Worm (Caenorhabditis elegans) whole organism, L4 larva: Measurements from ENCODE around the gene gei-3.

Experiments used
- F10B5.3 ChIP-seq: sonication (generic microtip); optimal IDR thresholded peaks from 2 replicates; lab custom pipeline; 2016; ENCODE audit warnings: mild to moderate bottlenecking, missing genetic modification characterization, missing compliant biosample characterization
- F37D6.2 ChIP-seq: sonication (generic microtip); optimal IDR thresholded peaks from 2 replicates; lab custom pipeline; 2016; ENCODE audit warnings: mild to moderate bottlenecking, missing genetic modification characterization, missing compliant biosample characterization
- R02D3.7 ChIP-seq: fragments of 150-350 bp; sonication (generic microtip); optimal IDR thresholded peaks from 3 replicates; lab custom pipeline; 2014; ENCODE audit warnings: missing biosample characterization, missing genetic modification characterization
- ama-1 ChIP-seq: fragments of 150-350 bp; optimal IDR thresholded peaks from 2 replicates; lab custom pipeline; 2014; ENCODE audit warnings: inconsistent platforms, mixed read lengths
- ceh-32 ChIP-seq: sonication (generic microtip); optimal IDR thresholded peaks from 2 replicates; lab custom pipeline; 2016; ENCODE audit warnings: mild to moderate bottlenecking, missing genetic modification characterization, missing compliant biosample characterization; ENCODE audit not compliant: poor library complexity
- fkh-10 ChIP-seq: fragments of 150-350 bp; optimal IDR thresholded peaks from 2 replicates; lab custom pipeline; 2014; ENCODE audit warnings: missing biosample characterization, missing genetic modification reagents, missing genetic modification characterization
- lin-13 ChIP-seq: fragments of 150-350 bp; optimal IDR thresholded peaks from 2 replicates; lab custom pipeline; 2014; ENCODE audit warnings: missing biosample characterization, missing genetic modification reagents, missing genetic modification characterization
- lin-29 ChIP-seq: fragments of 200-800 bp; sonication (Bioruptor generic); IDR thresholded peaks from 2 replicates; pipeline ENCODE4 v1.3.6; 2022; ENCODE audit warnings: missing genetic modification reagents, missing genetic modification characterization, missing compliant biosample characterization
- lsy-2 ChIP-seq, 2 experiments: fragments of 150-350 bp in 1 of 2; sonication (generic microtip) in 1 of 2; optimal IDR thresholded peaks; 2 replicates each; lab custom pipeline; 2014 to 2017; ENCODE audit warnings: missing biosample characterization in 2 of 2, missing genetic modification characterization in 2 of 2
- nhr-102 ChIP-seq: sonication (generic microtip); optimal IDR thresholded peaks from 2 replicates; lab custom pipeline; 2016; ENCODE audit warnings: mild to moderate bottlenecking, missing genetic modification characterization, moderate library complexity, missing compliant biosample characterization
- nhr-77 ChIP-seq: fragments of 150-350 bp; optimal IDR thresholded peaks from 2 replicates; lab custom pipeline; 2014; ENCODE audit warnings: missing biosample characterization, missing genetic modification characterization
- pha-4 ChIP-seq, 2 experiments: fragments of 150-350 bp in 1 of 2; fragments of 200-800 bp in 1 of 2; sonication (Bioruptor generic) in 1 of 2; IDR thresholded peaks in 1 of 2; optimal IDR thresholded peaks in 1 of 2; 2 replicates each; pipeline versions ENCODE4 v1.3.6 to Lab custom; 2014 to 2022; ENCODE audit warnings: missing genetic modification characterization in 2 of 2, missing genetic modification reagents in 2 of 2, missing biosample characterization in 1 of 2, missing compliant biosample characterization in 1 of 2
- skn-1 ChIP-seq: fragments of 150-350 bp; optimal IDR thresholded peaks from 2 replicates; lab custom pipeline; 2014; ENCODE audit warnings: missing biosample characterization, missing genetic modification characterization
- zag-1 ChIP-seq: fragments of 150-350 bp; optimal IDR thresholded peaks from 2 replicates; lab custom pipeline; 2014; ENCODE audit warnings: missing biosample characterization, missing genetic modification characterization

- no peak for TF ChIP-seq F10B5.3 (tag; lab: Kevin White, UChicago)
- TF ChIP-seq F37D6.2 (tag; lab: Kevin White, UChicago) = no peak
- TF ChIP-seq R02D3.7 = no peak
- no peak for TF ChIP-seq lin-29 (GFP tag; lab: Robert Waterston, UW)
- no peak for TF ChIP-seq pha-4 (GFP tag; IDR thresholded peaks at IDR 0.05; lab: Robert Waterston, UW)
- TF ChIP-seq pha-4 (tag; optimal IDR thresholded peaks at IDR 0.05; lab: Kevin White, UChicago) = no peak
- TF ChIP-seq zag-1 (tag; lab: Kevin White, UChicago) = no peak
- TF ChIP-seq ceh-32 (tag; lab: Kevin White, UChicago) = no peak
- TF ChIP-seq fkh-10 (GFP tag; lab: Kevin White, UChicago) = no peak
- no peak for TF ChIP-seq nhr-77
- no peak for TF ChIP-seq lin-13 (GFP tag; lab: Kevin White, UChicago)
- TF ChIP-seq ama-1 (lab: Kevin White, UChicago) = no peak
- no peak for TF ChIP-seq nhr-102 (tag; lab: Kevin White, UChicago)
- no peak for TF ChIP-seq lsy-2 (tag; optimal IDR thresholded peaks at IDR 0.05; lab: Kevin White, UChicago)
- no peak for TF ChIP-seq skn-1 (tag; lab: Kevin White, UChicago)
Measured at ce11 chrX:12808085-12808922, 5.1 kb downstream of the gei-3 start, which contains the start of gene nhr-27.
